Fruit fly (Drosophila melanogaster): Measurements from ENCODE around the gene CG16721.

dm6 chrX:5853461-5853860 lies 26.2 kb upstream of the CG16721 start, which contains the start of gene CG43136:
- no peak for TF ChIP-seq CG8478 (optimal IDR thresholded peaks at IDR 0.05)
- TF ChIP-seq CTCF (optimal IDR thresholded peaks at IDR 0.05): no peak

All from S2 (cell line).